Worm (Caenorhabditis elegans) whole organism, young adult: ENCODE data around the gene K05F1.13.

Experiments
- B0019.2 ChIP-seq: fragments of 200-800 bp; sonication (Bioruptor generic); conservative IDR thresholded peaks from 2 replicates; pipeline ENCODE4 v1.3.6; 2022; ENCODE audit warnings: missing genetic modification reagents, missing genetic modification characterization, missing compliant biosample characterization
- F33H1.4 ChIP-seq: fragments of 200-800 bp; sonication (Bioruptor generic); IDR thresholded peaks from 2 replicates; pipeline ENCODE4 v1.3.6; 2022; ENCODE audit warnings: missing genetic modification reagents, missing genetic modification characterization, missing compliant biosample characterization
- F52B5.7 ChIP-seq: sonication (generic microtip); optimal IDR thresholded peaks from 2 replicates; lab custom pipeline; 2016; ENCODE audit warnings: mild to moderate bottlenecking, missing genetic modification characterization, missing compliant biosample characterization
- F57A8.1 ChIP-seq: fragments of 200-800 bp; sonication (Bioruptor generic); optimal IDR thresholded peaks from 2 replicates; lab custom pipeline; 2018; ENCODE audit warnings: mild to moderate bottlenecking, missing genetic modification characterization, moderate library complexity, missing compliant biosample characterization
- K12H6.12 ChIP-seq: fragments of 200-800 bp; sonication (Bioruptor generic); optimal IDR thresholded peaks from 2 replicates; lab custom pipeline; 2018; ENCODE audit warnings: mild to moderate bottlenecking, missing genetic modification characterization, missing compliant biosample characterization
- Y53F4B.3 ChIP-seq: fragments of 200-800 bp; sonication (Bioruptor generic); IDR thresholded peaks from 2 replicates; pipeline ENCODE4 v1.3.6; 2022; ENCODE audit warnings: missing genetic modification reagents, missing genetic modification characterization, missing compliant biosample characterization
- Y56A3A.18 ChIP-seq: fragments of 200-800 bp; sonication (Bioruptor generic); IDR thresholded peaks from 2 replicates; pipeline ENCODE4 v1.3.6; 2022; ENCODE audit warnings: missing genetic modification reagents, missing genetic modification characterization, missing compliant biosample characterization
- Y67H2A.10 ChIP-seq: fragments of 200-800 bp; sonication (Bioruptor generic); conservative IDR thresholded peaks from 2 replicates; pipeline ENCODE4 v1.3.6; 2022; ENCODE audit warnings: missing genetic modification reagents, missing genetic modification characterization, missing compliant biosample characterization
- aptf-2 ChIP-seq: fragments of 200-800 bp; sonication (Bioruptor generic); conservative IDR thresholded peaks from 2 replicates; pipeline ENCODE4 v1.3.6; 2022; ENCODE audit warnings: missing genetic modification reagents, missing genetic modification characterization, missing compliant biosample characterization
- cebp-2 ChIP-seq: fragments of 200-800 bp; sonication (Bioruptor generic); IDR thresholded peaks from 2 replicates; pipeline ENCODE4 v1.3.6; 2022; ENCODE audit warnings: missing genetic modification characterization, missing compliant biosample characterization
- ceh-58 ChIP-seq: fragments of 200-800 bp; sonication (Bioruptor generic); IDR thresholded peaks from 2 replicates; pipeline ENCODE4 v1.3.6; 2022; ENCODE audit warnings: missing genetic modification characterization, missing compliant biosample characterization
- chd-7 ChIP-seq: sonication (generic microtip); optimal IDR thresholded peaks from 2 replicates; lab custom pipeline; 2016; ENCODE audit warnings: mild to moderate bottlenecking, missing genetic modification characterization, moderate library complexity, missing compliant biosample characterization
- dox-1 ChIP-seq: fragments of 200-800 bp; sonication (Bioruptor generic); IDR thresholded peaks from 2 replicates; pipeline ENCODE4 v1.3.6; 2022; ENCODE audit warnings: missing genetic modification reagents, missing genetic modification characterization, missing compliant biosample characterization
- dpl-1 ChIP-seq: fragments of 150-350 bp; optimal IDR thresholded peaks from 2 replicates; lab custom pipeline; 2014; ENCODE audit warnings: missing biosample characterization, missing genetic modification reagents, missing genetic modification characterization
- egl-44 ChIP-seq: fragments of 200-800 bp; sonication (Bioruptor generic); IDR thresholded peaks from 2 replicates; pipeline ENCODE4 v1.3.6; 2022; ENCODE audit warnings: missing genetic modification reagents, missing genetic modification characterization, missing compliant biosample characterization
- gei-17 ChIP-seq: fragments of 200-800 bp; sonication (Bioruptor generic); optimal IDR thresholded peaks from 2 replicates; lab custom pipeline; 2018; ENCODE audit warnings: mild to moderate bottlenecking, missing genetic modification characterization, missing compliant biosample characterization
- hlh-12 ChIP-seq: sonication (generic microtip); optimal IDR thresholded peaks from 2 replicates; lab custom pipeline; 2016; ENCODE audit warnings: missing genetic modification characterization, missing compliant biosample characterization
- hmg-1.2 ChIP-seq: fragments of 200-800 bp; sonication (Bioruptor generic); IDR thresholded peaks from 2 replicates; pipeline ENCODE4 v1.3.6; 2022; ENCODE audit warnings: missing genetic modification reagents, missing genetic modification characterization, missing compliant biosample characterization
- hmg-20 ChIP-seq: fragments of 200-800 bp; sonication (Bioruptor generic); IDR thresholded peaks from 2 replicates; pipeline ENCODE4 v1.3.6; 2022; ENCODE audit warnings: missing genetic modification reagents, missing genetic modification characterization, missing compliant biosample characterization
- hsf-1 ChIP-seq: fragments of 200-800 bp; sonication (Bioruptor generic); IDR thresholded peaks from 2 replicates; pipeline ENCODE4 v1.3.6; 2022; ENCODE audit warnings: missing genetic modification reagents, missing genetic modification characterization, missing compliant biosample characterization
- lag-1 ChIP-seq: fragments of 200-800 bp; sonication (Bioruptor generic); IDR thresholded peaks from 2 replicates; pipeline ENCODE4 v1.3.6; 2022; ENCODE audit warnings: missing genetic modification reagents, missing genetic modification characterization, missing compliant biosample characterization
- let-607 ChIP-seq, 2 experiments: fragments of 200-800 bp in 1 of 2; sonication (Bioruptor generic) in 1 of 2; sonication (generic microtip) in 1 of 2; optimal IDR thresholded peaks; 2 replicates each; lab custom pipeline; 2016 to 2018; ENCODE audit warnings: mild to moderate bottlenecking in 2 of 2, missing compliant biosample characterization in 2 of 2, missing genetic modification characterization in 2 of 2, moderate library complexity in 2 of 2, missing genotype in 1 of 2
- lin-35 ChIP-seq, 3 experiments: fragments of 150-350 bp in 2 of 3; sonication (generic microtip) in 1 of 3; optimal IDR thresholded peaks; 2 replicates each; lab custom pipeline; 2014 to 2018; ENCODE audit warnings: missing biosample characterization in 3 of 3, missing genetic modification characterization in 3 of 3, missing genetic modification reagents in 3 of 3
- lir-1 ChIP-seq: fragments of 200-800 bp; sonication (Bioruptor generic); conservative IDR thresholded peaks from 2 replicates; pipeline ENCODE4 v1.3.6; 2022; ENCODE audit warnings: missing genetic modification reagents, missing genetic modification characterization, missing compliant biosample characterization
- lsy-27 ChIP-seq: sonication (generic microtip); optimal IDR thresholded peaks from 2 replicates; lab custom pipeline; 2017; ENCODE audit warnings: missing genetic modification characterization, mild to moderate bottlenecking, missing compliant biosample characterization, antibody characterized with exemption, missing genotype, borderline replicate concordance; ENCODE audit not compliant: insufficient read depth
- madf-6 ChIP-seq: fragments of 200-800 bp; sonication (Bioruptor generic); IDR thresholded peaks from 2 replicates; pipeline ENCODE4 v1.3.6; 2022; ENCODE audit warnings: missing genetic modification reagents, missing genetic modification characterization, missing compliant biosample characterization
- mcd-1 ChIP-seq: fragments of 200-800 bp; sonication (Bioruptor generic); IDR thresholded peaks from 2 replicates; pipeline ENCODE4 v1.3.6; 2022; ENCODE audit warnings: missing genetic modification reagents, missing genetic modification characterization, missing compliant biosample characterization
- mxl-1 ChIP-seq: sonication (generic microtip); optimal IDR thresholded peaks from 2 replicates; lab custom pipeline; 2016; ENCODE audit warnings: missing genetic modification characterization, missing compliant biosample characterization
- nhr-120 ChIP-seq: fragments of 200-800 bp; sonication (Bioruptor generic); IDR thresholded peaks from 2 replicates; pipeline ENCODE4 v1.3.6; 2022; ENCODE audit warnings: missing genetic modification characterization, missing compliant biosample characterization
- nhr-179 ChIP-seq: sonication (generic microtip); optimal IDR thresholded peaks from 2 replicates; lab custom pipeline; 2016; ENCODE audit warnings: mild to moderate bottlenecking, missing genetic modification characterization, missing compliant biosample characterization
- nhr-27 ChIP-seq: fragments of 200-800 bp; sonication (Bioruptor generic); optimal IDR thresholded peaks from 2 replicates; lab custom pipeline; 2018; ENCODE audit warnings: mild to moderate bottlenecking, missing genetic modification characterization, moderate library complexity, missing compliant biosample characterization
- pbrm-1 ChIP-seq: fragments of 200-800 bp; sonication (Bioruptor generic); IDR thresholded peaks from 2 replicates; pipeline ENCODE4 v1.3.6; 2022; ENCODE audit warnings: missing genetic modification reagents, missing genetic modification characterization, missing compliant biosample characterization
- pha-4 ChIP-seq: fragments of 150-350 bp; sonication (generic microtip); optimal IDR thresholded peaks from 2 replicates; lab custom pipeline; 2014; ENCODE audit warnings: missing biosample characterization, missing genetic modification reagents, missing genetic modification characterization
- rcor-1 ChIP-seq: fragments of 200-800 bp; sonication (Bioruptor generic); IDR thresholded peaks from 2 replicates; pipeline ENCODE4 v1.3.6; 2022; ENCODE audit warnings: missing genetic modification reagents, missing genetic modification characterization, missing compliant biosample characterization
- rpc-1 ChIP-seq, 2 experiments: fragments of 150-350 bp in 1 of 2; sonication (generic microtip) in 1 of 2; optimal IDR thresholded peaks; 2 replicates each; lab custom pipeline; 2014 to 2018; ENCODE audit warnings: missing biosample characterization in 1 of 2, missing genetic modification characterization in 1 of 2, missing genetic modification reagents in 1 of 2, missing genotype in 1 of 2
- snpc-1.3 ChIP-seq: sonication (generic microtip); optimal IDR thresholded peaks from 2 replicates; lab custom pipeline; 2017; ENCODE audit warnings: missing genetic modification characterization, mild to moderate bottlenecking, missing compliant biosample characterization, antibody characterized with exemption, moderate library complexity, missing genotype, missing genetic modification reagents; ENCODE audit not compliant: insufficient read depth
- tbx-9 ChIP-seq: sonication (generic microtip); optimal IDR thresholded peaks from 2 replicates; lab custom pipeline; 2016; ENCODE audit warnings: borderline replicate concordance, missing genetic modification characterization, inconsistent platforms, missing compliant biosample characterization
- unc-130 ChIP-seq: sonication (generic microtip); optimal IDR thresholded peaks from 2 replicates; lab custom pipeline; 2016; ENCODE audit warnings: missing genetic modification reagents, missing genetic modification characterization, missing compliant biosample characterization
- xnd-1 ChIP-seq: sonication (generic microtip); optimal IDR thresholded peaks from 2 replicates; lab custom pipeline; 2016; ENCODE audit warnings: missing genotype, missing genetic modification reagents, missing genetic modification characterization, missing compliant biosample characterization
- zfh-2 ChIP-seq: fragments of 200-800 bp; sonication (Bioruptor generic); conservative IDR thresholded peaks from 2 replicates; pipeline ENCODE4 v1.3.6; 2022; ENCODE audit warnings: missing genetic modification reagents, missing genetic modification characterization, missing compliant biosample characterization

The K05F1.13 gene

ce11 chrII:5781935-5782921 lies 6.7 kb upstream of the K05F1.13 start, which contains the start of gene K05F1.6 (continued):
- TF ChIP-seq lir-1, result 0 out of 2 replicates have a peak, but pooled peaks have one; percentile 12
- TF ChIP-seq Y67H2A.10 (GFP tag; lab: Robert Waterston, UW), result no peak
- TF ChIP-seq let-607 (tag; optimal IDR thresholded peaks at IDR 0.05; lab: Kevin White, UChicago), result peak; percentile 40 to 65
- TF ChIP-seq unc-130 (GFP tag; lab: Kevin White, UChicago), result peak; percentile 50
- TF ChIP-seq Y53F4B.3 (GFP tag; lab: Robert Waterston, UW), result peak; percentile 60; the same call in 1 of the 2 replicates
- TF ChIP-seq F33H1.4 (GFP tag; lab: Robert Waterston, UW), result peak; percentile 34; the same call in 1 of the 2 replicates
- TF ChIP-seq mxl-1 (tag; lab: Kevin White, UChicago), result peak; percentile 76
- peak; percentile 72 for TF ChIP-seq mcd-1 (GFP tag; lab: Robert Waterston, UW)
- TF ChIP-seq tbx-9, result no peak
- no peak for TF ChIP-seq dpl-1 (GFP tag; lab: Kevin White, UChicago)
- peak; percentile 90 for TF ChIP-seq lsy-27 (tag; lab: Kevin White, UChicago)
- no peak; the same call in none of the 2 replicates for TF ChIP-seq Y56A3A.18 (GFP tag; lab: Robert Waterston, UW)
- TF ChIP-seq nhr-120 (GFP tag; lab: Robert Waterston, UW), result no peak
- peak; percentile 18; the same call in 1 of the 2 replicates for TF ChIP-seq hmg-20
- peak; percentile 79 for TF ChIP-seq pbrm-1 (GFP tag; lab: Robert Waterston, UW)
- peak; percentile 44; the same call in 1 of the 2 replicates for TF ChIP-seq hsf-1 (GFP tag; lab: Robert Waterston, UW)

- TF ChIP-seq cebp-2 (GFP tag; lab: Robert Waterston, UW) (no peak), hlh-12 (tag; lab: Kevin White, UChicago) (no peak), xnd-1 (tag; lab: Kevin White, UChicago) (no peak), F52B5.7 (tag; lab: Kevin White, UChicago) (no peak), B0019.2 (GFP tag; lab: Robert Waterston, UW) (no peak), nhr-27 (tag; lab: Kevin White, UChicago) (no peak), lin-35 (GFP tag; optimal IDR thresholded peaks at IDR 0.05; lab: Kevin White, UChicago) (no peak), madf-6 (GFP tag; lab: Robert Waterston, UW) (no peak)
Measured at ce11 chrII:5785504-5785903, 3.4 kb upstream of the K05F1.13 start.

- no peak for TF ChIP-seq K12H6.12 (tag; lab: Kevin White, UChicago)
- no peak for TF ChIP-seq chd-7 (tag; lab: Kevin White, UChicago)
- no peak for TF ChIP-seq mcd-1 (GFP tag; lab: Robert Waterston, UW)
- TF ChIP-seq snpc-1.3 (tag; lab: Kevin White, UChicago), result no peak
- TF ChIP-seq F57A8.1 (GFP tag; lab: Kevin White, UChicago), result no peak
Measured at ce11 chrII:5790313-5790773, 1.4 kb downstream of the K05F1.13 start, which contains the start of gene lect-2. Gene lect-2 (plus strand): TSS chrII:5790723.

DNA sequence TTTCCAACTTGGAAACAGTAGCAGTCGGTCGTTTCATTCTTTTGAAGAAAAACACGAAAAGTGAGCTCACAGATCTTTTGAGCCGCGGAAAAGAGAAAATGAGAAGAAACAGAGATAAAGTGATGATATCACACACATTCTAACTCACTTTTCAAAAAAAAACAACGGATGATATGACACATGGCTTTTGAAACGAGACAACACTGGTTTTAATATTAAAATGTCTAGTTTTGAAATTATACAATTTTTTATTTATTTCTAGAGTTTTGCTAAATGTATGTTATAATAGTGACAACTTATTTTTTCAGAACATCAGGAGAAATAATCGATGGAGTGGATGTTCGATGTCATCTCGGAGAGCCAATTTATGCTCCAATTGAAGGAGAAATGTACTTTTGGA lies 3.6 kb downstream of the K05F1.13 start, which contains the start of gene K05F1.14:
Gene K05F1.14 (minus strand): TSS at position 101 of the 400 bp plus-strand sequence.
- TF ChIP-seq lag-1, result no peak
- TF ChIP-seq rpc-1 (optimal IDR thresholded peaks at IDR 0.05; lab: Kevin White, UChicago), result no peak
- no peak for TF ChIP-seq rpc-1 (tag; optimal IDR thresholded peaks at IDR 0.05; lab: Kevin White, UChicago)
- TF ChIP-seq egl-44 (GFP tag; lab: Robert Waterston, UW), result no peak
- TF ChIP-seq cebp-2 (GFP tag; lab: Robert Waterston, UW), result no peak
- TF ChIP-seq pha-4 (tag; lab: Kevin White, UChicago), result no peak
- TF ChIP-seq rcor-1, result no peak
- no peak for TF ChIP-seq gei-17 (GFP tag; lab: Kevin White, UChicago)
- TF ChIP-seq ceh-58 (GFP tag; lab: Robert Waterston, UW), result no peak
- no peak for TF ChIP-seq nhr-120 (GFP tag; lab: Robert Waterston, UW)
- no peak for TF ChIP-seq aptf-2 (GFP tag; lab: Robert Waterston, UW)
- no peak for TF ChIP-seq dox-1 (GFP tag; lab: Robert Waterston, UW)
- no peak for TF ChIP-seq hsf-1 (GFP tag; lab: Robert Waterston, UW)
- no peak for TF ChIP-seq nhr-179 (tag; lab: Kevin White, UChicago)
- TF ChIP-seq zfh-2 (GFP tag; lab: Robert Waterston, UW), result no peak
- TF ChIP-seq B0019.2 (GFP tag; lab: Robert Waterston, UW), result no peak
- no peak for TF ChIP-seq hmg-1.2 (GFP tag; lab: Robert Waterston, UW)
